Fruit fly (Drosophila melanogaster) whole organism, embryonic: ENCODE measurements around the gene ovm.
A peak's percentile ranks its signal among the peaks of the same experiment; 100 is the strongest.

Source experiments
- Atf-2 ChIP-seq: fragments of 200-800 bp; sonication (Bioruptor generic); optimal IDR thresholded peaks from 2 replicates; lab custom pipeline; 2016; ENCODE audit warnings: missing biosample characterization, missing genetic modification characterization
- B-H1 ChIP-seq: fragments of 200-800 bp; sonication (Bioruptor generic); IDR thresholded peaks from 3 replicates; pipeline ENCODE4 v1.3.6; 2022; ENCODE audit warnings: missing biosample characterization, missing genetic modification characterization
- CG10209 ChIP-seq: fragments of 200-800 bp; sonication (Bioruptor generic); optimal IDR thresholded peaks from 3 replicates; lab custom pipeline; 2017; ENCODE audit warnings: missing biosample characterization, mild to moderate bottlenecking, missing genetic modification characterization, missing genetic modification reagents
- CG10654 ChIP-seq: fragments of 200-800 bp; sonication (Bioruptor generic); optimal IDR thresholded peaks from 2 replicates; lab custom pipeline; 2016; ENCODE audit warnings: missing biosample characterization, missing genetic modification characterization
- CG11504 ChIP-seq: fragments of 200-800 bp; sonication (Bioruptor generic); optimal IDR thresholded peaks from 3 replicates; lab custom pipeline; 2019; ENCODE audit warnings: missing biosample characterization, mild to moderate bottlenecking, missing genetic modification characterization, moderate library complexity
- CG11695 ChIP-seq: fragments of 200-800 bp; sonication (Bioruptor generic); IDR thresholded peaks from 3 replicates; pipeline ENCODE4 v1.3.6; 2022; ENCODE audit warnings: missing biosample characterization, missing genetic modification characterization
- CG12236 ChIP-seq: fragments of 200-800 bp; sonication (Bioruptor generic); optimal IDR thresholded peaks from 2 replicates; lab custom pipeline; 2016; ENCODE audit warnings: missing biosample characterization, missing genetic modification characterization
- CG13775 ChIP-seq: fragments of 200-800 bp; sonication (Bioruptor generic); optimal IDR thresholded peaks from 3 replicates; lab custom pipeline; 2017; ENCODE audit warnings: missing biosample characterization, mild to moderate bottlenecking, missing genetic modification characterization
- CG15011 ChIP-seq: fragments of 200-800 bp; sonication (Bioruptor generic); optimal IDR thresholded peaks from 3 replicates; lab custom pipeline; 2018; ENCODE audit warnings: missing biosample characterization, mild to moderate bottlenecking, missing genetic modification characterization
- CG15696 ChIP-seq: fragments of 200-800 bp; sonication (Bioruptor generic); optimal IDR thresholded peaks from 2 replicates; lab custom pipeline; 2019; ENCODE audit warnings: missing biosample characterization, mild to moderate bottlenecking, missing genetic modification characterization, moderate library complexity
- CG1603 ChIP-seq: fragments of 200-800 bp; sonication (Bioruptor generic); optimal IDR thresholded peaks from 2 replicates; lab custom pipeline; 2019; ENCODE audit warnings: missing biosample characterization, mild to moderate bottlenecking, missing genetic modification characterization, moderate library complexity
- CG17385 ChIP-seq: fragments of 200-800 bp; sonication (Bioruptor generic); optimal IDR thresholded peaks from 3 replicates; lab custom pipeline; 2018; ENCODE audit warnings: missing biosample characterization, mild to moderate bottlenecking, missing genetic modification characterization
- CG1832 ChIP-seq: fragments of 200-800 bp; sonication (Bioruptor generic); optimal IDR thresholded peaks from 2 replicates; lab custom pipeline; 2017; ENCODE audit warnings: missing biosample characterization, mild to moderate bottlenecking, missing genetic modification characterization, inconsistent platforms
- CG2129 ChIP-seq: fragments of 200-800 bp; sonication (Bioruptor generic); IDR thresholded peaks from 2 replicates; pipeline ENCODE4 v1.3.6; 2022; ENCODE audit warnings: missing biosample characterization, missing genetic modification characterization; ENCODE audit not compliant: partially characterized antibody
- CG2202 ChIP-seq: fragments of 200-800 bp; sonication (Bioruptor generic); optimal IDR thresholded peaks from 2 replicates; lab custom pipeline; 2018; ENCODE audit warnings: missing biosample characterization, mild to moderate bottlenecking, missing genetic modification characterization
- CG2889 ChIP-seq: fragments of 200-800 bp; sonication (Bioruptor generic); IDR thresholded peaks from 3 replicates; pipeline ENCODE4 v1.3.6; 2022; ENCODE audit warnings: missing biosample characterization, missing genetic modification characterization
- CG3281 ChIP-seq: fragments of 200-800 bp; sonication (Bioruptor generic); optimal IDR thresholded peaks from 3 replicates; lab custom pipeline; 2017; ENCODE audit warnings: missing biosample characterization, mild to moderate bottlenecking, missing genetic modification characterization
- CG34376 ChIP-seq: fragments of 200-800 bp; sonication (Bioruptor generic); optimal IDR thresholded peaks from 2 replicates; lab custom pipeline; 2018; ENCODE audit warnings: missing biosample characterization, mild to moderate bottlenecking, missing genetic modification characterization
- CG3995 ChIP-seq: fragments of 200-800 bp; sonication (Bioruptor generic); optimal IDR thresholded peaks from 3 replicates; lab custom pipeline; 2016; ENCODE audit warnings: missing biosample characterization, missing genetic modification characterization
- CG7839 ChIP-seq: fragments of 200-800 bp; sonication (Bioruptor generic); optimal IDR thresholded peaks from 3 replicates; lab custom pipeline; 2018; ENCODE audit warnings: missing biosample characterization, mild to moderate bottlenecking, missing genetic modification characterization, moderate library complexity
- CG7987 ChIP-seq: fragments of 200-800 bp; sonication (Bioruptor generic); optimal IDR thresholded peaks from 2 replicates; lab custom pipeline; 2018; ENCODE audit warnings: missing biosample characterization, mild to moderate bottlenecking, missing genetic modification characterization, moderate library complexity
- CG8359 ChIP-seq: fragments of 200-800 bp; sonication (Bioruptor generic); optimal IDR thresholded peaks from 2 replicates; lab custom pipeline; 2017; ENCODE audit warnings: missing biosample characterization, mild to moderate bottlenecking, missing genetic modification characterization, borderline replicate concordance
- CG9215 ChIP-seq: fragments of 200-800 bp; sonication (Bioruptor generic); IDR thresholded peaks from 2 replicates; pipeline ENCODE4 v1.3.6; 2022; ENCODE audit warnings: missing biosample characterization, missing genetic modification characterization
- CG9437 ChIP-seq: fragments of 200-800 bp; sonication (Bioruptor generic); optimal IDR thresholded peaks from 2 replicates; lab custom pipeline; 2018; ENCODE audit warnings: missing biosample characterization, mild to moderate bottlenecking, missing genetic modification characterization
- CG9876 ChIP-seq: fragments of 200-800 bp; sonication (Bioruptor generic); optimal IDR thresholded peaks from 2 replicates; lab custom pipeline; 2016; ENCODE audit warnings: missing biosample characterization, missing genetic modification characterization
- Camta ChIP-seq: fragments of 200-800 bp; sonication (Bioruptor generic); optimal IDR thresholded peaks from 2 replicates; lab custom pipeline; 2016; ENCODE audit warnings: missing biosample characterization, missing genetic modification characterization
- Doc3 ChIP-seq: fragments of 200-800 bp; sonication (Bioruptor generic); IDR thresholded peaks from 3 replicates; pipeline ENCODE4 v1.3.6; 2022; ENCODE audit warnings: missing biosample characterization, missing genetic modification characterization; ENCODE audit not compliant: partially characterized antibody
- Dp ChIP-seq: fragments of 200-800 bp; sonication (Bioruptor generic); optimal IDR thresholded peaks from 2 replicates; lab custom pipeline; 2018; ENCODE audit warnings: missing biosample characterization, mild to moderate bottlenecking, missing genetic modification characterization, moderate library complexity
- Dref ChIP-seq: fragments of 200-800 bp; sonication (Bioruptor generic); IDR thresholded peaks from 2 replicates; pipeline ENCODE4 v1.3.6; 2022; ENCODE audit warnings: missing biosample characterization, missing genetic modification characterization
- Hand ChIP-seq: fragments of 200-800 bp; sonication (Bioruptor generic); optimal IDR thresholded peaks from 2 replicates; lab custom pipeline; 2017; ENCODE audit warnings: mild to moderate bottlenecking, missing biosample characterization, missing genetic modification reagents, missing genetic modification characterization
- Hr78 ChIP-seq, 2 experiments: fragments of 200-800 bp in 1 of 2; fragments of >200 bp in 1 of 2; sonication (Bioruptor generic) in 1 of 2; optimal IDR thresholded peaks; 2 replicates each; lab custom pipeline; 2017 to 2019; ENCODE audit warnings: missing biosample characterization in 2 of 2, missing genetic modification characterization in 2 of 2, mild to moderate bottlenecking in 1 of 2, moderate library complexity in 1 of 2
- Nf-YB ChIP-seq: fragments of 200-800 bp; sonication (Bioruptor generic); optimal IDR thresholded peaks from 3 replicates; lab custom pipeline; 2019; ENCODE audit warnings: missing biosample characterization, mild to moderate bottlenecking, missing genetic modification characterization, moderate library complexity
- Side ChIP-seq: fragments of 200-800 bp; sonication (Bioruptor generic); optimal IDR thresholded peaks from 2 replicates; lab custom pipeline; 2016; ENCODE audit warnings: missing biosample characterization, missing genetic modification characterization
- Tbp ChIP-seq: fragments of >200 bp; optimal IDR thresholded peaks from 2 replicates; lab custom pipeline; 2018; ENCODE audit warnings: missing biosample characterization, missing genetic modification characterization
- Xrp1 ChIP-seq: fragments of 200-800 bp; sonication (Bioruptor generic); IDR thresholded peaks from 2 replicates; pipeline ENCODE4 v1.3.6; 2022; ENCODE audit warnings: missing biosample characterization, missing genetic modification characterization
- YL-1 ChIP-seq: fragments of 200-800 bp; sonication (Bioruptor generic); optimal IDR thresholded peaks from 3 replicates; lab custom pipeline; 2017; ENCODE audit warnings: missing biosample characterization, mild to moderate bottlenecking, missing genetic modification characterization
- az2 ChIP-seq: fragments of 200-800 bp; sonication (Bioruptor generic); optimal IDR thresholded peaks from 3 replicates; lab custom pipeline; 2016; ENCODE audit warnings: missing biosample characterization, missing genetic modification characterization
- bsh ChIP-seq, 2 experiments: fragments of 200-800 bp; sonication (Bioruptor generic); optimal IDR thresholded peaks; 2 replicates each; lab custom pipeline; 2017 to 2018; ENCODE audit warnings: mild to moderate bottlenecking in 2 of 2, missing biosample characterization in 2 of 2, missing genetic modification characterization in 2 of 2, moderate library complexity in 1 of 2
- cad ChIP-seq: fragments of >200 bp; optimal IDR thresholded peaks from 2 replicates; lab custom pipeline; 2017; ENCODE audit warnings: missing biosample characterization, missing genetic modification characterization
- cg ChIP-seq: fragments of 200-800 bp; sonication (Bioruptor generic); optimal IDR thresholded peaks from 3 replicates; lab custom pipeline; 2019; ENCODE audit warnings: missing biosample characterization, mild to moderate bottlenecking, missing genetic modification characterization, moderate library complexity
- ci ChIP-seq: fragments of 200-800 bp; sonication (Bioruptor generic); IDR thresholded peaks from 3 replicates; pipeline ENCODE4 v1.3.6; 2022; ENCODE audit warnings: missing biosample characterization, missing genetic modification characterization
- fu2 ChIP-seq: fragments of 200-800 bp; sonication (Bioruptor generic); optimal IDR thresholded peaks from 2 replicates; lab custom pipeline; 2016; ENCODE audit warnings: missing biosample characterization, missing genetic modification characterization
- gcm ChIP-seq: fragments of 200-800 bp; sonication (Bioruptor generic); optimal IDR thresholded peaks from 2 replicates; lab custom pipeline; 2019; ENCODE audit warnings: missing biosample characterization, mild to moderate bottlenecking, missing genetic modification characterization, moderate library complexity
- gfzf ChIP-seq: fragments of 200-800 bp; sonication (Bioruptor generic); optimal IDR thresholded peaks from 2 replicates; lab custom pipeline; 2016; ENCODE audit warnings: missing biosample characterization, mild to moderate bottlenecking, missing genetic modification characterization, moderate library complexity
- lab ChIP-seq: fragments of 200-800 bp; sonication (Bioruptor generic); optimal IDR thresholded peaks from 3 replicates; lab custom pipeline; 2017; ENCODE audit warnings: missing biosample characterization, missing genetic modification characterization, mild to moderate bottlenecking, moderate library complexity, missing genetic modification reagents
- luna ChIP-seq: fragments of 200-800 bp; sonication (Bioruptor generic); optimal IDR thresholded peaks from 2 replicates; lab custom pipeline; 2016; ENCODE audit warnings: missing biosample characterization, missing genetic modification characterization
- onecut ChIP-seq: fragments of 200-800 bp; sonication (Bioruptor generic); IDR thresholded peaks from 2 replicates; pipeline ENCODE4 v1.3.6; 2022; ENCODE audit warnings: missing biosample characterization, missing genetic modification characterization
- psq ChIP-seq: fragments of 200-800 bp; sonication (Bioruptor generic); optimal IDR thresholded peaks from 2 replicates; lab custom pipeline; 2017; ENCODE audit warnings: missing biosample characterization, missing genetic modification characterization
- schlank ChIP-seq: fragments of 200-800 bp; sonication (Bioruptor generic); optimal IDR thresholded peaks from 2 replicates; lab custom pipeline; 2018; ENCODE audit warnings: missing biosample characterization, mild to moderate bottlenecking, missing genetic modification characterization
- slp2 ChIP-seq: fragments of 200-800 bp; sonication (Bioruptor generic); optimal IDR thresholded peaks from 2 replicates; lab custom pipeline; 2016; ENCODE audit warnings: missing biosample characterization, missing genetic modification characterization
- sug ChIP-seq: fragments of 200-800 bp; optimal IDR thresholded peaks from 2 replicates; lab custom pipeline; 2019; ENCODE audit warnings: missing biosample characterization, mild to moderate bottlenecking, missing genetic modification characterization, moderate library complexity

Gene ovm

dm6 chr2L:117750-118149 is 23.0 kb downstream of the ovm start (continued):
- TF ChIP-seq CG7987 (peak; percentile 53), CG8359 (GFP tag; lab: Kevin White, UChicago) (no peak), CG7839 (tag; lab: Kevin White, UChicago) (no peak), bsh (GFP tag; optimal IDR thresholded peaks at IDR 0.05; lab: Kevin White, UChicago) (peak in 1 of 2 experiments; percentile 33), CG2889 (GFP tag; lab: Robert Waterston, UW) (no peak), Xrp1 (GFP tag; lab: Robert Waterston, UW) (no peak), CG9437 (no peak), CG11695 (GFP tag; lab: Robert Waterston, UW) (peak; percentile 51; the same call in 1 of the 3 replicates), psq (no peak), cad (GFP tag; lab: Kevin White, UChicago) (no peak), az2 (GFP tag; lab: Kevin White, UChicago) (no peak), CG10654 (GFP tag; lab: Kevin White, UChicago) (no peak), Atf-2 (no peak), lab (GFP tag; lab: Kevin White, UChicago) (peak; percentile 82), schlank (tag; lab: Kevin White, UChicago) (peak; percentile 37), CG1832 (GFP tag; lab: Kevin White, UChicago) (no peak), B-H1 (no peak; the same call in 2 of the 3 replicates), CG15011 (no peak), CG10209 (GFP tag; lab: Kevin White, UChicago) (peak; percentile 19), Tbp (GFP tag; lab: Kevin White, UChicago) (no peak), YL-1 (GFP tag; lab: Kevin White, UChicago) (no peak), fu2 (GFP tag; lab: Kevin White, UChicago) (no peak), CG12236 (GFP tag; lab: Kevin White, UChicago) (no peak), CG1603 (tag; lab: Kevin White, UChicago) (peak; percentile 14), Dp (GFP tag; lab: Kevin White, UChicago) (no peak), Side (no peak), CG15696 (tag; lab: Kevin White, UChicago) (no peak), CG11504 (tag; lab: Kevin White, UChicago) (no peak), Doc3 (GFP tag; lab: Robert Waterston, UW) (no peak), Dref (no peak), slp2 (GFP tag; lab: Kevin White, UChicago) (no peak), CG17385 (GFP tag; lab: Kevin White, UChicago) (peak; percentile 4), cg (no peak), CG9215 (GFP tag; lab: Robert Waterston, UW) (no peak), CG34376 (GFP tag; lab: Kevin White, UChicago) (peak; percentile 16), CG2129 (GFP tag; lab: Robert Waterston, UW) (no peak), CG2202 (tag; lab: Kevin White, UChicago) (peak; percentile 4), Hand (GFP tag; lab: Kevin White, UChicago) (no peak), Hr78 (GFP tag; optimal IDR thresholded peaks at IDR 0.05; lab: Kevin White, UChicago) (no peak), CG9876 (no peak), CG13775 (no peak), gcm (GFP tag; lab: Kevin White, UChicago) (no peak), CG3281 (GFP tag; lab: Kevin White, UChicago) (peak; percentile 34), ci (GFP tag; lab: Robert Waterston, UW) (peak; percentile 72; the same call in 2 of the 3 replicates), luna (GFP tag; lab: Kevin White, UChicago) (no peak), gfzf (GFP tag; lab: Kevin White, UChicago) (no peak), CG3995 (GFP tag; lab: Kevin White, UChicago) (no peak), Nf-YB (GFP tag; lab: Kevin White, UChicago) (no peak), sug (tag; lab: Kevin White, UChicago) (no peak), Camta (GFP tag; lab: Kevin White, UChicago) (peak; percentile 5), onecut (GFP tag; lab: Robert Waterston, UW) (peak; percentile 31; the same call in 1 of the 2 replicates)
